Worm (Caenorhabditis elegans) whole organism, late embryonic: Measurements from ENCODE around the gene cyp-34A2.
"Not testable (repeated sequence)": the region's sequence is repeated elsewhere in the genome, so short reads cannot be mapped to it uniquely, and the experiment has no call there.

ENCODE experiments used
- ama-1 ChIP-seq: fragments of 150-350 bp; optimal IDR thresholded peaks from 2 replicates; lab custom pipeline; 2014
- ceh-19 ChIP-seq: fragments of 200-800 bp; sonication (Bioruptor generic); optimal IDR thresholded peaks from 2 replicates; lab custom pipeline; 2018; ENCODE audit warnings: mild to moderate bottlenecking, missing genetic modification characterization, missing compliant biosample characterization
- ceh-31 ChIP-seq: sonication (generic microtip); optimal IDR thresholded peaks from 2 replicates; lab custom pipeline; 2016; ENCODE audit warnings: missing genetic modification characterization, missing compliant biosample characterization
- ceh-45 ChIP-seq: fragments of 200-800 bp; sonication (Bioruptor generic); IDR thresholded peaks from 2 replicates; pipeline ENCODE4 v1.3.6; 2022; ENCODE audit warnings: missing genetic modification reagents, missing genetic modification characterization, missing compliant biosample characterization
- dmd-4 ChIP-seq: sonication (generic microtip); optimal IDR thresholded peaks from 2 replicates; lab custom pipeline; 2016; ENCODE audit warnings: borderline replicate concordance, missing genetic modification characterization, missing compliant biosample characterization
- gmeb-2 ChIP-seq: sonication (generic microtip); optimal IDR thresholded peaks from 2 replicates; lab custom pipeline; 2016; ENCODE audit warnings: missing genetic modification characterization, inconsistent platforms, missing compliant biosample characterization
- hlh-13 ChIP-seq: fragments of 200-800 bp; sonication (Bioruptor generic); optimal IDR thresholded peaks from 2 replicates; lab custom pipeline; 2018; ENCODE audit warnings: mild to moderate bottlenecking, missing genetic modification characterization, missing compliant biosample characterization
- hlh-15 ChIP-seq: sonication (generic microtip); optimal IDR thresholded peaks from 2 replicates; lab custom pipeline; 2016; ENCODE audit warnings: missing genetic modification characterization, missing compliant biosample characterization
- pros-1 ChIP-seq: fragments of 150-350 bp; optimal IDR thresholded peaks from 2 replicates; lab custom pipeline; 2014; ENCODE audit warnings: missing biosample characterization, missing genetic modification reagents, missing genetic modification characterization
- sox-4 ChIP-seq: sonication (generic microtip); optimal IDR thresholded peaks from 2 replicates; lab custom pipeline; 2017; ENCODE audit warnings: mild to moderate bottlenecking, missing genetic modification characterization, inconsistent platforms, missing compliant biosample characterization
- zip-5 ChIP-seq: sonication (generic microtip); optimal IDR thresholded peaks from 2 replicates; lab custom pipeline; 2016; ENCODE audit warnings: missing genetic modification characterization, missing compliant biosample characterization

ce11 chrV:15262336-15262735 is 28.6 kb downstream of the cyp-34A2 start, which contains the start of gene M01B2.10:
- TF ChIP-seq pros-1; ceh-45; zip-5; ceh-19 (GFP tag; lab: Kevin White, UChicago); dmd-4 (tag; lab: Kevin White, UChicago); gmeb-2; hlh-15 (tag; lab: Kevin White, UChicago); ama-1 (lab: Kevin White, UChicago); hlh-13 (GFP tag; lab: Kevin White, UChicago); sox-4 (tag; lab: Kevin White, UChicago); ceh-31 (tag; lab: Kevin White, UChicago): not testable (repeated sequence)
